Fruit fly (Drosophila melanogaster) whole organism, embryonic: Measurements from ENCODE around the gene Gem2.
A peak's percentile ranks its signal among the peaks of the same experiment; 100 is the strongest.

ENCODE experiments used
- Ada2b ChIP-seq: fragments of 200-800 bp; sonication (Bioruptor generic); IDR thresholded peaks from 2 replicates; pipeline ENCODE4 v1.3.6; 2022; ENCODE audit warnings: missing biosample characterization, missing genetic modification characterization
- Aef1 ChIP-seq: fragments of 200-800 bp; sonication (Bioruptor generic); IDR thresholded peaks from 3 replicates; pipeline ENCODE4 v1.3.6; 2022; ENCODE audit warnings: missing biosample characterization, missing genetic modification characterization
- Antp ChIP-seq: fragments of 200-800 bp; sonication (Bioruptor generic); optimal IDR thresholded peaks from 3 replicates; lab custom pipeline; 2016; ENCODE audit warnings: missing biosample characterization, missing genetic modification characterization
- CG10462 ChIP-seq: fragments of 200-800 bp; sonication (Bioruptor generic); optimal IDR thresholded peaks from 2 replicates; lab custom pipeline; 2016; ENCODE audit warnings: missing biosample characterization, missing genetic modification characterization
- CG11398 ChIP-seq: fragments of 200-800 bp; sonication (Bioruptor generic); optimal IDR thresholded peaks from 2 replicates; lab custom pipeline; 2016; ENCODE audit warnings: missing biosample characterization, missing genetic modification characterization
- CG12071 ChIP-seq: fragments of 200-800 bp; sonication (Bioruptor generic); optimal IDR thresholded peaks from 3 replicates; lab custom pipeline; 2018; ENCODE audit warnings: missing biosample characterization, mild to moderate bottlenecking, missing genetic modification characterization
- CG12299 ChIP-seq: fragments of 200-800 bp; sonication (Bioruptor generic); optimal IDR thresholded peaks from 2 replicates; lab custom pipeline; 2018; ENCODE audit warnings: missing biosample characterization, mild to moderate bottlenecking, missing genetic modification characterization
- CG13424 ChIP-seq: fragments of 200-800 bp; sonication (Bioruptor generic); optimal IDR thresholded peaks from 2 replicates; lab custom pipeline; 2019; ENCODE audit warnings: missing biosample characterization, mild to moderate bottlenecking, missing genetic modification characterization, moderate library complexity
- CG13775 ChIP-seq: fragments of 200-800 bp; sonication (Bioruptor generic); optimal IDR thresholded peaks from 3 replicates; lab custom pipeline; 2017; ENCODE audit warnings: missing biosample characterization, mild to moderate bottlenecking, missing genetic modification characterization
- CG16779 ChIP-seq: fragments of 200-800 bp; sonication (Bioruptor generic); IDR thresholded peaks from 2 replicates; pipeline ENCODE4 v1.3.6; 2022; ENCODE audit warnings: missing biosample characterization, missing genetic modification characterization
- CG17186 ChIP-seq: fragments of 200-800 bp; sonication (Bioruptor generic); optimal IDR thresholded peaks from 3 replicates; lab custom pipeline; 2017; ENCODE audit warnings: missing biosample characterization, missing genetic modification reagents, missing genetic modification characterization
- CG17328 ChIP-seq: fragments of 200-800 bp; sonication (Bioruptor generic); IDR thresholded peaks from 2 replicates; pipeline ENCODE4 v1.3.6; 2022; ENCODE audit warnings: missing biosample characterization, missing genetic modification characterization
- CG17802 ChIP-seq: fragments of 200-800 bp; sonication (Bioruptor generic); optimal IDR thresholded peaks from 2 replicates; lab custom pipeline; 2018; ENCODE audit warnings: missing biosample characterization, mild to moderate bottlenecking, missing genetic modification characterization, moderate library complexity
- CG18599 ChIP-seq: fragments of 200-800 bp; sonication (Bioruptor generic); optimal IDR thresholded peaks from 3 replicates; lab custom pipeline; 2017; ENCODE audit warnings: missing biosample characterization, missing genetic modification characterization, mild to moderate bottlenecking, moderate library complexity, missing genetic modification reagents
- CG2116 ChIP-seq: fragments of 200-800 bp; sonication (Bioruptor generic); optimal IDR thresholded peaks from 3 replicates; lab custom pipeline; 2018; ENCODE audit warnings: missing biosample characterization, mild to moderate bottlenecking, missing genetic modification characterization
- CG2202 ChIP-seq: fragments of 200-800 bp; sonication (Bioruptor generic); optimal IDR thresholded peaks from 2 replicates; lab custom pipeline; 2018; ENCODE audit warnings: missing biosample characterization, mild to moderate bottlenecking, missing genetic modification characterization
- CG2712 ChIP-seq: fragments of 200-800 bp; optimal IDR thresholded peaks from 3 replicates; lab custom pipeline; 2019; ENCODE audit warnings: missing biosample characterization, mild to moderate bottlenecking, missing genetic modification characterization, moderate library complexity
- CG3163 ChIP-seq: fragments of 200-800 bp; sonication (Bioruptor generic); optimal IDR thresholded peaks from 3 replicates; lab custom pipeline; 2016; ENCODE audit warnings: missing biosample characterization, missing genetic modification characterization
- CG3281 ChIP-seq: fragments of 200-800 bp; sonication (Bioruptor generic); optimal IDR thresholded peaks from 3 replicates; lab custom pipeline; 2017; ENCODE audit warnings: missing biosample characterization, mild to moderate bottlenecking, missing genetic modification characterization
- CG4328 ChIP-seq: fragments of 200-800 bp; sonication (Bioruptor generic); optimal IDR thresholded peaks from 3 replicates; lab custom pipeline; 2017; ENCODE audit warnings: missing biosample characterization, missing genetic modification reagents, missing genetic modification characterization
- CG6689 ChIP-seq: fragments of 200-800 bp; sonication (Bioruptor generic); IDR thresholded peaks from 2 replicates; pipeline ENCODE4 v1.3.6; 2022; ENCODE audit warnings: missing biosample characterization, missing genetic modification characterization
- CG8388 ChIP-seq: fragments of 200-800 bp; sonication (Bioruptor generic); optimal IDR thresholded peaks from 2 replicates; lab custom pipeline; 2019; ENCODE audit warnings: missing biosample characterization, mild to moderate bottlenecking, missing genetic modification characterization, moderate library complexity
- CkIIα-i1 ChIP-seq: fragments of 200-800 bp; sonication (Bioruptor generic); IDR thresholded peaks from 2 replicates; pipeline ENCODE4 v1.3.6; 2022; ENCODE audit warnings: missing biosample characterization, missing genetic modification characterization
- Neu2 ChIP-seq: fragments of 200-800 bp; sonication (Bioruptor generic); optimal IDR thresholded peaks from 3 replicates; lab custom pipeline; 2016; ENCODE audit warnings: missing biosample characterization, missing genetic modification characterization, borderline replicate concordance
- Nf-YA ChIP-seq: fragments of 200-800 bp; sonication (Bioruptor generic); IDR thresholded peaks from 2 replicates; pipeline ENCODE4 v1.3.6; 2022; ENCODE audit warnings: missing biosample characterization, missing genetic modification characterization
- Sox102F ChIP-seq: fragments of 200-800 bp; sonication (Bioruptor generic); optimal IDR thresholded peaks from 2 replicates; lab custom pipeline; 2018; ENCODE audit warnings: missing biosample characterization, mild to moderate bottlenecking, missing genetic modification characterization, moderate library complexity
- Sry-δ ChIP-seq: fragments of 200-800 bp; sonication (Bioruptor generic); optimal IDR thresholded peaks from 2 replicates; lab custom pipeline; 2016; ENCODE audit warnings: missing biosample characterization, missing genetic modification characterization
- Taf1 ChIP-seq: fragments of 200-800 bp; sonication (Bioruptor generic); IDR thresholded peaks from 2 replicates; pipeline ENCODE4 v1.3.6; 2022; ENCODE audit warnings: missing biosample characterization, missing genetic modification characterization
- ab ChIP-seq: fragments of 200-800 bp; sonication (Bioruptor generic); optimal IDR thresholded peaks from 2 replicates; lab custom pipeline; 2016; ENCODE audit warnings: missing biosample characterization, missing genetic modification characterization
- ash1 ChIP-seq: fragments of 200-800 bp; sonication (Bioruptor generic); optimal IDR thresholded peaks from 2 replicates; lab custom pipeline; 2018; ENCODE audit warnings: missing biosample characterization, mild to moderate bottlenecking, missing genetic modification characterization
- cwo ChIP-seq: fragments of 200-800 bp; sonication (Bioruptor generic); optimal IDR thresholded peaks from 3 replicates; lab custom pipeline; 2017; ENCODE audit warnings: missing biosample characterization, missing genetic modification characterization, mild to moderate bottlenecking, moderate library complexity, missing genetic modification reagents
- dan ChIP-seq: fragments of 200-800 bp; sonication (Bioruptor generic); IDR thresholded peaks from 2 replicates; pipeline ENCODE4 v1.3.6; 2022; ENCODE audit warnings: missing biosample characterization, missing genetic modification characterization
- disco-r ChIP-seq: fragments of 200-800 bp; sonication (Bioruptor generic); optimal IDR thresholded peaks from 2 replicates; lab custom pipeline; 2016; ENCODE audit warnings: missing biosample characterization, missing genetic modification characterization
- grn ChIP-seq: fragments of 200-800 bp; sonication (Bioruptor generic); optimal IDR thresholded peaks from 3 replicates; lab custom pipeline; 2017; ENCODE audit warnings: missing biosample characterization, missing genetic modification characterization
- gro ChIP-seq: fragments of 200-800 bp; sonication (Bioruptor generic); optimal IDR thresholded peaks from 2 replicates; lab custom pipeline; 2016; ENCODE audit warnings: missing biosample characterization, missing genetic modification characterization
- hb ChIP-seq: fragments of 200-800 bp; sonication (Bioruptor generic); IDR thresholded peaks from 3 replicates; pipeline ENCODE4 v1.3.6; 2022; ENCODE audit warnings: missing biosample characterization, missing genetic modification characterization; ENCODE audit not compliant: partially characterized antibody
- jumu ChIP-seq: fragments of 200-800 bp; sonication (Bioruptor generic); optimal IDR thresholded peaks from 3 replicates; lab custom pipeline; 2016; ENCODE audit warnings: missing biosample characterization, missing genetic modification characterization
- knrl ChIP-seq: fragments of 200-800 bp; sonication (Bioruptor generic); IDR thresholded peaks from 3 replicates; pipeline ENCODE4 v1.3.6; 2022; ENCODE audit warnings: missing biosample characterization, missing genetic modification characterization; ENCODE audit not compliant: partially characterized antibody
- lmd ChIP-seq: fragments of 200-800 bp; sonication (Bioruptor generic); IDR thresholded peaks from 2 replicates; pipeline ENCODE4 v1.3.6; 2022; ENCODE audit warnings: missing biosample characterization, missing genetic modification characterization
- mld ChIP-seq: fragments of 200-800 bp; sonication (Bioruptor generic); IDR thresholded peaks from 3 replicates; pipeline ENCODE4 v1.3.6; 2022; ENCODE audit warnings: missing biosample characterization, missing genetic modification characterization; ENCODE audit not compliant: partially characterized antibody
- phol ChIP-seq: fragments of 200-800 bp; sonication (Bioruptor generic); optimal IDR thresholded peaks from 3 replicates; lab custom pipeline; 2018; ENCODE audit warnings: missing biosample characterization, mild to moderate bottlenecking, missing genetic modification characterization, moderate library complexity
- psq ChIP-seq: fragments of 200-800 bp; sonication (Bioruptor generic); optimal IDR thresholded peaks from 2 replicates; lab custom pipeline; 2017; ENCODE audit warnings: missing biosample characterization, missing genetic modification characterization
- scrt ChIP-seq: fragments of 200-800 bp; sonication (Bioruptor generic); optimal IDR thresholded peaks from 2 replicates; lab custom pipeline; 2018; ENCODE audit warnings: missing biosample characterization, mild to moderate bottlenecking, missing genetic modification characterization, moderate library complexity
- sens ChIP-seq: fragments of 200-800 bp; sonication (Bioruptor generic); peaks from one replicate; lab custom pipeline; 2016; ENCODE audit warnings: missing biosample characterization, missing genetic modification characterization
- seq ChIP-seq: fragments of 200-800 bp; sonication (Bioruptor generic); IDR thresholded peaks from 2 replicates; pipeline ENCODE4 v1.3.6; 2022; ENCODE audit warnings: missing biosample characterization, missing genetic modification characterization
- sima ChIP-seq: fragments of 200-800 bp; sonication (Bioruptor generic); optimal IDR thresholded peaks from 2 replicates; lab custom pipeline; 2016; ENCODE audit warnings: missing biosample characterization, missing genetic modification characterization
- stc ChIP-seq: fragments of 200-800 bp; sonication (Bioruptor generic); IDR thresholded peaks from 2 replicates; pipeline ENCODE4 v1.3.6; 2022; ENCODE audit warnings: missing biosample characterization, missing genetic modification characterization
- zen ChIP-seq: fragments of 200-800 bp; sonication (Bioruptor generic); optimal IDR thresholded peaks from 3 replicates; lab custom pipeline; 2018; ENCODE audit warnings: missing biosample characterization, mild to moderate bottlenecking, missing genetic modification characterization, moderate library complexity
- zfh2 ChIP-seq: fragments of 200-800 bp; sonication (Bioruptor generic); optimal IDR thresholded peaks from 2 replicates; lab custom pipeline; 2016; ENCODE audit warnings: missing biosample characterization, missing genetic modification characterization

The Gem2 gene

DNA sequence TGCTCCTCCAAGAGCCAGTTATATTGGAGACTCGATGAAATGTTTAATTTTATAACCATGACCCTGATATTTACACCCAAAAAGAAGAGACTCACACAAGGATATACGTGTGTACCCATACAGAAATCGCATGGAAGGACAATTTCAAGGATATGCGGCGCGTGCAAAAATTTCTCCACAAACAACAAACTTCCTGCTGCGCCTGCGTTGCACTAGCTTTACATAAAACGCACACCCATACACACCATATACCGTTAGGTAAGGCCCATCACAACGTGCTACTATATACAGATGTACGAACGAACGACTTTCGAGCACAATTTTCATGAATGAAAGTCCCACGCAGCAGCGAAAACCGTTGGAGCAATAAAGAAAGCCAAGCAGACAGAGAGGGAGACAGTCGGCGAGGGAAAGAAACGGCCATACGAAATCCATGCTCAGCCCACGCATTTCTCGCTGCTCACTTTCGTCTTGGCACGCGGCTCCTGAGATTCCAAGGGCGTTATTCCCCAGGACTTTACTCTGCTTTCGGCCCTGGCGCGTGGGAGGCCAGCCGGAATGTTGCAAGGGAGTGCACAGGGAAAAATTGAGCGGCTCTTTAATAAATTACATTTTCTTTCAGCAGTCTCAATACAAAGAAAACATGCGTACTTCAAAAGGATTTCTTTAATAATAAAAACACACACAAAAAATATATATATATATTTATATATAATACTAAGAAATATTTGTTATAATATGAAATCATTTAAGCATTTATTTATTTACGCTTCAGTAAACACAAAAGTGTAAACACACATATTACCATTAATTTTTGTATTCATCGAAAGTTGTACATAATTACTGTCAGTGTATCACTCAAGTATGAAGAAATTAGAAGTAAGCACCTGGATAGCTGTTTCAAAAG is 12.5 kb downstream of the Gem2 start (continued):
- TF ChIP-seq sima (GFP tag; lab: Kevin White, UChicago), result no peak
- TF ChIP-seq hb (GFP tag; lab: Robert Waterston, UW), result no peak
- TF ChIP-seq Sry-δ, result no peak
- TF ChIP-seq disco-r (GFP tag; lab: Kevin White, UChicago), result no peak
- TF ChIP-seq Neu2 (GFP tag; lab: Kevin White, UChicago), result no peak
- TF ChIP-seq CG17802, result no peak
- 0 out of 2 replicates have a peak, but pooled peaks have one; percentile 41 for TF ChIP-seq lmd
- TF ChIP-seq ash1 (GFP tag; lab: Kevin White, UChicago), result no peak
- TF ChIP-seq Nf-YA, result no peak
- no peak for TF ChIP-seq CG17328 (GFP tag; lab: Robert Waterston, UW)
- TF ChIP-seq phol (tag; lab: Kevin White, UChicago), result peak; percentile 46
- peak; percentile 29 for TF ChIP-seq CG13424 (tag; lab: Kevin White, UChicago)
- no peak for TF ChIP-seq psq (GFP tag; lab: Kevin White, UChicago)
- no peak for TF ChIP-seq CG17186
- no peak for TF ChIP-seq CG10462 (GFP tag; lab: Kevin White, UChicago)
- TF ChIP-seq CG2202 (tag; lab: Kevin White, UChicago), result no peak
- 0 out of 2 replicates have a peak, but pooled peaks have one; percentile 26 for TF ChIP-seq stc (GFP tag; lab: Robert Waterston, UW)
- TF ChIP-seq mld (GFP tag; lab: Robert Waterston, UW), result no peak
- no peak for TF ChIP-seq CG16779 (GFP tag; lab: Robert Waterston, UW)
- no peak for TF ChIP-seq CG12071 (GFP tag; lab: Kevin White, UChicago)
- peak; percentile 37 for TF ChIP-seq CG8388 (GFP tag; lab: Kevin White, UChicago)
- TF ChIP-seq CG2712, result peak; percentile 66
- TF ChIP-seq CG3281, result peak; percentile 62
- TF ChIP-seq Aef1 (GFP tag; lab: Robert Waterston, UW), result no peak
- no peak for TF ChIP-seq grn (GFP tag; lab: Kevin White, UChicago)
- TF ChIP-seq CG2116, result no peak
- TF ChIP-seq ab (GFP tag; lab: Kevin White, UChicago), result no peak
- TF ChIP-seq gro (GFP tag; lab: Kevin White, UChicago), result no peak
- TF ChIP-seq dan (GFP tag; lab: Robert Waterston, UW), result no peak
- no peak for TF ChIP-seq Antp (GFP tag; lab: Kevin White, UChicago)
- no peak for TF ChIP-seq Taf1 (GFP tag; lab: Robert Waterston, UW)
- TF ChIP-seq Sox102F (GFP tag; lab: Kevin White, UChicago), result peak; percentile 59
- no peak for TF ChIP-seq CG11398 (GFP tag; lab: Kevin White, UChicago)
- TF ChIP-seq sens (GFP tag; lab: Kevin White, UChicago), result no peak
- TF ChIP-seq CG6689 (GFP tag; lab: Robert Waterston, UW), result peak; percentile 25; the same call in 1 of the 2 replicates
- peak; percentile 19 for TF ChIP-seq CG12299 (tag; lab: Kevin White, UChicago)
- no peak for TF ChIP-seq CkIIα-i1 (GFP tag; lab: Robert Waterston, UW)
- peak; percentile 44 for TF ChIP-seq CG13775 (GFP tag; lab: Kevin White, UChicago)
- TF ChIP-seq zfh2, result no peak
- no peak for TF ChIP-seq CG3163 (GFP tag; lab: Kevin White, UChicago)
- TF ChIP-seq zen (tag; lab: Kevin White, UChicago), result no peak
- no peak for TF ChIP-seq knrl
- no peak for TF ChIP-seq CG4328
- TF ChIP-seq scrt (GFP tag; lab: Kevin White, UChicago), result peak; percentile 17
- peak; percentile 75 for TF ChIP-seq CG18599
- TF ChIP-seq Ada2b (GFP tag; lab: Robert Waterston, UW), result no peak; the same call in 1 of the 2 replicates
- no peak for TF ChIP-seq jumu (GFP tag; lab: Kevin White, UChicago)
- TF ChIP-seq seq (GFP tag; lab: Robert Waterston, UW), result no peak
- peak; percentile 26 for TF ChIP-seq cwo
